Worm (Caenorhabditis elegans) whole organism, L4 larva: ENCODE results near the gene tag-329.
A peak's percentile ranks its signal among the peaks of the same experiment; 100 is the strongest.

Experiments used
- F26F4.8 ChIP-seq: fragments of 200-800 bp; sonication (Bioruptor generic); conservative IDR thresholded peaks from 2 replicates; pipeline ENCODE4 v1.3.6; 2022; ENCODE audit warnings: missing genetic modification characterization, missing compliant biosample characterization
- F37D6.2 ChIP-seq: sonication (generic microtip); optimal IDR thresholded peaks from 2 replicates; lab custom pipeline; 2016; ENCODE audit warnings: mild to moderate bottlenecking, missing genetic modification characterization, missing compliant biosample characterization
- F44E2.7 ChIP-seq: fragments of 200-800 bp; sonication (Bioruptor generic); IDR thresholded peaks from 2 replicates; pipeline ENCODE4 v2.1.2; 2022; ENCODE audit warnings: missing genetic modification characterization, missing compliant biosample characterization
- T20F7.1 ChIP-seq: fragments of 200-800 bp; sonication (Bioruptor generic); optimal IDR thresholded peaks from 2 replicates; lab custom pipeline; 2018; ENCODE audit warnings: mild to moderate bottlenecking, missing genetic modification characterization, missing compliant biosample characterization
- T26A8.4 ChIP-seq: fragments of 200-800 bp; sonication (Bioruptor generic); IDR thresholded peaks from 2 replicates; pipeline ENCODE4 v1.3.6; 2022; ENCODE audit warnings: missing genetic modification characterization, missing compliant biosample characterization
- Y48G9A.11 ChIP-seq: fragments of 200-800 bp; sonication (Bioruptor generic); IDR thresholded peaks from 2 replicates; pipeline ENCODE4 v1.3.6; 2022; ENCODE audit warnings: missing genetic modification reagents, missing genetic modification characterization, missing compliant biosample characterization
- Y75B8A.6 ChIP-seq: fragments of 200-800 bp; sonication (Bioruptor generic); IDR thresholded peaks from 2 replicates; pipeline ENCODE4 v1.3.6; 2022; ENCODE audit warnings: missing genetic modification reagents, missing genetic modification characterization, missing compliant biosample characterization
- ZK337.2 ChIP-seq: fragments of 200-800 bp; sonication (Bioruptor generic); IDR thresholded peaks from 2 replicates; pipeline ENCODE4 v1.3.6; 2022; ENCODE audit warnings: missing genetic modification reagents, missing genetic modification characterization, missing compliant biosample characterization
- ZK546.5 ChIP-seq, 2 experiments: sonication (generic microtip); optimal IDR thresholded peaks; 2 replicates each; lab custom pipeline; 2017; ENCODE audit warnings: missing biosample characterization in 2 of 2, missing genetic modification characterization in 2 of 2
- aha-1 ChIP-seq: fragments of 150-350 bp; peaks from one replicate; lab custom pipeline; 2014; ENCODE audit warnings: missing biosample characterization, missing genetic modification characterization
- arid-1 ChIP-seq: fragments of 200-800 bp; sonication (Bioruptor generic); conservative IDR thresholded peaks from 2 replicates; pipeline ENCODE4 v1.3.6; 2022; ENCODE audit warnings: missing genetic modification reagents, missing genetic modification characterization, missing compliant biosample characterization
- ceh-28 ChIP-seq: fragments of 150-350 bp; optimal IDR thresholded peaks from 2 replicates; lab custom pipeline; 2014; ENCODE audit warnings: missing biosample characterization, missing genetic modification reagents, missing genetic modification characterization
- ceh-44 ChIP-seq: fragments of 200-800 bp; sonication (Bioruptor generic); IDR thresholded peaks from 2 replicates; pipeline ENCODE4 v1.3.6; 2022; ENCODE audit warnings: missing genetic modification reagents, missing genetic modification characterization, missing compliant biosample characterization
- cey-2 ChIP-seq: sonication (generic microtip); optimal IDR thresholded peaks from 3 replicates; lab custom pipeline; 2017; ENCODE audit warnings: missing genetic modification characterization, mild to moderate bottlenecking, missing compliant biosample characterization, antibody characterized with exemption, borderline replicate concordance; ENCODE audit not compliant: insufficient read depth
- ctbp-1 ChIP-seq: fragments of 200-800 bp; sonication (Bioruptor generic); IDR thresholded peaks from 2 replicates; pipeline ENCODE4 v1.3.6; 2022; ENCODE audit warnings: missing genetic modification reagents, missing genetic modification characterization, missing compliant biosample characterization
- daf-12 ChIP-seq: fragments of 150-350 bp; optimal IDR thresholded peaks from 2 replicates; lab custom pipeline; 2014; ENCODE audit warnings: missing biosample characterization, missing genetic modification reagents, missing genetic modification characterization
- daf-16 ChIP-seq, 3 experiments: sonication (generic microtip); optimal IDR thresholded peaks; 2 replicates each; lab custom pipeline; 2016 to 2017; ENCODE audit warnings: missing genetic modification characterization in 3 of 3, missing genetic modification reagents in 3 of 3, mild to moderate bottlenecking in 2 of 3, missing compliant biosample characterization in 2 of 3, missing biosample characterization in 1 of 3, moderate library complexity in 1 of 3
- daf-19 ChIP-seq: fragments of 200-800 bp; sonication (Bioruptor generic); conservative IDR thresholded peaks from 2 replicates; pipeline ENCODE4 v1.3.6; 2022; ENCODE audit warnings: missing genetic modification characterization, missing compliant biosample characterization
- daf-8 ChIP-seq: fragments of 200-800 bp; sonication (Bioruptor generic); IDR thresholded peaks from 2 replicates; pipeline ENCODE4 v1.3.6; 2022; ENCODE audit warnings: missing genetic modification characterization, missing compliant biosample characterization
- dmd-6 ChIP-seq: fragments of 200-800 bp; sonication (Bioruptor generic); IDR thresholded peaks from 2 replicates; pipeline ENCODE4 v1.3.6; 2022; ENCODE audit warnings: missing genetic modification reagents, missing genetic modification characterization, missing compliant biosample characterization
- duxl-1 ChIP-seq: sonication (generic microtip); optimal IDR thresholded peaks from 2 replicates; lab custom pipeline; 2016; ENCODE audit warnings: mild to moderate bottlenecking, missing genetic modification characterization, moderate library complexity, missing compliant biosample characterization; ENCODE audit not compliant: poor library complexity
- egl-27 ChIP-seq: sonication (generic microtip); optimal IDR thresholded peaks from 3 replicates; lab custom pipeline; 2017; ENCODE audit warnings: missing biosample characterization, missing genetic modification reagents, missing genetic modification characterization
- egl-43 ChIP-seq: fragments of 200-800 bp; sonication (Bioruptor generic); IDR thresholded peaks from 2 replicates; pipeline ENCODE4 v1.3.6; 2022; ENCODE audit warnings: missing genetic modification reagents, missing genetic modification characterization, missing compliant biosample characterization
- fkh-10 ChIP-seq: fragments of 150-350 bp; optimal IDR thresholded peaks from 2 replicates; lab custom pipeline; 2014; ENCODE audit warnings: missing biosample characterization, missing genetic modification reagents, missing genetic modification characterization
- gei-8 ChIP-seq: fragments of 200-800 bp; sonication (Bioruptor generic); optimal IDR thresholded peaks from 2 replicates; lab custom pipeline; 2018; ENCODE audit warnings: mild to moderate bottlenecking, missing genetic modification characterization, missing compliant biosample characterization
- hlh-11 ChIP-seq: fragments of 200-800 bp; sonication (Bioruptor generic); optimal IDR thresholded peaks from 2 replicates; lab custom pipeline; 2018; ENCODE audit warnings: mild to moderate bottlenecking, missing genetic modification characterization, missing compliant biosample characterization
- jun-1 ChIP-seq: fragments of 150-350 bp; optimal IDR thresholded peaks from 2 replicates; lab custom pipeline; 2014; ENCODE audit warnings: missing biosample characterization, missing genetic modification reagents, missing genetic modification characterization
- lim-7 ChIP-seq: fragments of 200-800 bp; sonication (Bioruptor generic); IDR thresholded peaks from 2 replicates; pipeline ENCODE4 v1.3.6; 2022; ENCODE audit warnings: missing genetic modification characterization, missing compliant biosample characterization
- lin-13 ChIP-seq: fragments of 150-350 bp; optimal IDR thresholded peaks from 2 replicates; lab custom pipeline; 2014; ENCODE audit warnings: missing biosample characterization, missing genetic modification reagents, missing genetic modification characterization
- lin-15B ChIP-seq: fragments of 150-350 bp; sonication (generic microtip); optimal IDR thresholded peaks from 3 replicates; lab custom pipeline; 2014; ENCODE audit warnings: missing biosample characterization, missing genetic modification characterization
- lir-3 ChIP-seq: sonication (generic microtip); optimal IDR thresholded peaks from 2 replicates; lab custom pipeline; 2016; ENCODE audit warnings: mild to moderate bottlenecking, missing genetic modification characterization, missing compliant biosample characterization
- madf-5 ChIP-seq, 2 experiments: fragments of 200-800 bp; sonication (Bioruptor generic); IDR thresholded peaks; 2 replicates each; pipeline ENCODE4 v1.3.6; 2022; ENCODE audit warnings: missing compliant biosample characterization in 2 of 2, missing genetic modification characterization in 2 of 2
- mep-1 ChIP-seq: fragments of 150-350 bp; sonication (generic microtip); optimal IDR thresholded peaks from 3 replicates; lab custom pipeline; 2014; ENCODE audit warnings: missing biosample characterization, missing genetic modification characterization
- mxl-2 ChIP-seq: fragments of 200-800 bp; sonication (Bioruptor generic); conservative IDR thresholded peaks from 2 replicates; pipeline ENCODE4 v1.3.6; 2022; ENCODE audit warnings: missing genetic modification reagents, missing genetic modification characterization, missing compliant biosample characterization
- mxl-3 ChIP-seq: fragments of 200-800 bp; sonication (Bioruptor generic); optimal IDR thresholded peaks from 2 replicates; lab custom pipeline; 2018; ENCODE audit warnings: mild to moderate bottlenecking, missing genetic modification characterization, missing compliant biosample characterization
- nhr-102 ChIP-seq: sonication (generic microtip); optimal IDR thresholded peaks from 2 replicates; lab custom pipeline; 2016; ENCODE audit warnings: mild to moderate bottlenecking, missing genetic modification characterization, moderate library complexity, missing compliant biosample characterization
- nhr-28 ChIP-seq: fragments of 150-350 bp; optimal IDR thresholded peaks from 2 replicates; lab custom pipeline; 2014; ENCODE audit warnings: missing biosample characterization, missing genetic modification characterization
- nhr-41 ChIP-seq: fragments of 200-800 bp; sonication (Bioruptor generic); IDR thresholded peaks from 2 replicates; pipeline ENCODE4 v1.3.6; 2022; ENCODE audit warnings: missing genetic modification reagents, missing genetic modification characterization, missing compliant biosample characterization
- nhr-48 ChIP-seq: sonication (generic microtip); optimal IDR thresholded peaks from 2 replicates; lab custom pipeline; 2016; ENCODE audit warnings: mild to moderate bottlenecking, missing genetic modification characterization, missing compliant biosample characterization
- nhr-77 ChIP-seq: fragments of 150-350 bp; optimal IDR thresholded peaks from 2 replicates; lab custom pipeline; 2014; ENCODE audit warnings: missing biosample characterization, missing genetic modification characterization
- pha-4 ChIP-seq, 2 experiments: fragments of 150-350 bp in 1 of 2; fragments of 200-800 bp in 1 of 2; sonication (Bioruptor generic) in 1 of 2; IDR thresholded peaks in 1 of 2; optimal IDR thresholded peaks in 1 of 2; 2 replicates each; pipeline versions ENCODE4 v1.3.6 to Lab custom; 2014 to 2022; ENCODE audit warnings: missing genetic modification characterization in 2 of 2, missing genetic modification reagents in 2 of 2, missing biosample characterization in 1 of 2, missing compliant biosample characterization in 1 of 2
- spr-1 ChIP-seq: sonication (generic microtip); optimal IDR thresholded peaks from 2 replicates; lab custom pipeline; 2016; ENCODE audit warnings: mild to moderate bottlenecking, missing genetic modification characterization, missing compliant biosample characterization
- tra-1 ChIP-seq: fragments of 200-800 bp; sonication (Bioruptor generic); IDR thresholded peaks from 2 replicates; pipeline ENCODE4 v1.3.6; 2022; ENCODE audit warnings: missing genetic modification reagents, missing genetic modification characterization, missing compliant biosample characterization
- unc-62 ChIP-seq, 3 experiments: fragments of 150-350 bp in 1 of 3; sonication (generic microtip); optimal IDR thresholded peaks in 2 of 3; peaks in 1 of 3; 1 replicate in 1 of 3; 2 replicates in 2 of 3; lab custom pipeline; 2014 to 2017; ENCODE audit warnings: missing biosample characterization in 3 of 3, missing genetic modification characterization in 3 of 3, missing genetic modification reagents in 3 of 3, missing genotype in 1 of 3
- zag-1 ChIP-seq: fragments of 150-350 bp; optimal IDR thresholded peaks from 2 replicates; lab custom pipeline; 2014; ENCODE audit warnings: missing biosample characterization, missing genetic modification characterization
- zfp-3 ChIP-seq: fragments of 200-800 bp; sonication (Bioruptor generic); conservative IDR thresholded peaks from 2 replicates; pipeline ENCODE4 v1.3.6; 2022; ENCODE audit warnings: missing genetic modification reagents, missing genetic modification characterization, missing compliant biosample characterization
- zip-11 ChIP-seq: fragments of 200-800 bp; sonication (Bioruptor generic); IDR thresholded peaks from 2 replicates; pipeline ENCODE4 v1.3.6; 2022; ENCODE audit warnings: missing genetic modification characterization, missing compliant biosample characterization

The tag-329 gene

ce11 chrV:9503152-9503817, 31.4 kb upstream of the tag-329 start (continued):
- TF ChIP-seq lim-7 (GFP tag; lab: Robert Waterston, UW) (peak; percentile 87), ZK337.2 (GFP tag; lab: Robert Waterston, UW) (peak; percentile 87), ctbp-1 (peak; percentile 87), unc-62 (GFP tag; optimal IDR thresholded peaks at IDR 0.05 in 1 of 2; lab: Kevin White, UChicago) (peak in 1 of 2 experiments; percentile 93), unc-62 (tag; optimal IDR thresholded peaks at IDR 0.05; lab: Kevin White, UChicago) (no peak), zfp-3 (GFP tag; lab: Robert Waterston, UW) (0 out of 2 replicates have a peak, but pooled peaks have one; percentile 59), lin-15B (tag; lab: Kevin White, UChicago) (no peak), mep-1 (tag; lab: Kevin White, UChicago) (peak; percentile 56), pha-4 (GFP tag; IDR thresholded peaks at IDR 0.05; lab: Robert Waterston, UW) (peak; percentile 88; the same call in 1 of the 2 replicates), pha-4 (tag; optimal IDR thresholded peaks at IDR 0.05; lab: Kevin White, UChicago) (no peak), nhr-41 (GFP tag; lab: Robert Waterston, UW) (peak; percentile 62; the same call in 1 of the 2 replicates), aha-1 (peak; percentile 95), nhr-102 (tag; lab: Kevin White, UChicago) (peak; percentile 68), lin-13 (no peak), tra-1 (GFP tag; lab: Robert Waterston, UW) (peak; percentile 85), madf-5 (GFP tag; IDR thresholded peaks at IDR 0.05; lab: Robert Waterston, UW) (peak; percentile 72 to 73; a peak in 1 of 4 replicates), lir-3 (tag; lab: Kevin White, UChicago) (peak; percentile 60), jun-1 (tag; lab: Kevin White, UChicago) (no peak), daf-12 (tag; lab: Kevin White, UChicago) (no peak), T26A8.4 (GFP tag; lab: Robert Waterston, UW) (peak; percentile 88), zip-11 (GFP tag; lab: Robert Waterston, UW) (0 out of 2 replicates have a peak, but pooled peaks have one; percentile 49), mxl-3 (peak; percentile 54), nhr-48 (tag; lab: Kevin White, UChicago) (peak; percentile 75), ZK546.5 (tag; optimal IDR thresholded peaks at IDR 0.05; lab: Kevin White, UChicago) (no peak), F37D6.2 (tag; lab: Kevin White, UChicago) (peak; percentile 35), egl-27 (no peak), hlh-11 (peak; percentile 65), nhr-77 (tag; lab: Kevin White, UChicago) (peak; percentile 12), ceh-44 (GFP tag; lab: Robert Waterston, UW) (0 out of 2 replicates have a peak, but pooled peaks have one; percentile 43), Y48G9A.11 (peak; percentile 76), zag-1 (no peak), duxl-1 (tag; lab: Kevin White, UChicago) (peak; percentile 65), daf-16 (GFP tag; optimal IDR thresholded peaks at IDR 0.05; lab: Kevin White, UChicago) (peak in 1 of 2 experiments; percentile 81), daf-16 (tag; optimal IDR thresholded peaks at IDR 0.05; lab: Kevin White, UChicago) (peak; percentile 51), F26F4.8 (GFP tag; lab: Robert Waterston, UW) (peak; percentile 77; the same call in 1 of the 2 replicates), F44E2.7 (GFP tag; lab: Robert Waterston, UW) (0 out of 2 replicates have a peak, but pooled peaks have one; percentile 69), mxl-2 (0 out of 2 replicates have a peak, but pooled peaks have one; percentile 12), spr-1 (tag; lab: Kevin White, UChicago) (peak; percentile 41), T20F7.1 (GFP tag; lab: Kevin White, UChicago) (peak; percentile 47), ceh-28 (no peak), nhr-28 (tag; lab: Kevin White, UChicago) (peak; percentile 59), gei-8 (peak; percentile 85), egl-43 (GFP tag; lab: Robert Waterston, UW) (no peak; the same call in 1 of the 2 replicates), Y75B8A.6 (GFP tag; lab: Robert Waterston, UW) (0 out of 2 replicates have a peak, but pooled peaks have one; percentile 80), daf-8 (GFP tag; lab: Robert Waterston, UW) (0 out of 2 replicates have a peak, but pooled peaks have one; percentile 45), cey-2 (tag; lab: Kevin White, UChicago) (no peak), daf-19 (peak; percentile 89), fkh-10 (GFP tag; lab: Kevin White, UChicago) (no peak), arid-1 (GFP tag; lab: Robert Waterston, UW) (peak; percentile 78), dmd-6 (GFP tag; lab: Robert Waterston, UW) (peak; percentile 84)
